Fruit fly (Drosophila melanogaster) whole organism, prepupa: ENCODE measurements around the gene ppk16.

ENCODE experiments used
- Blimp-1 ChIP-seq: fragments of 200-800 bp; sonication (Bioruptor generic); optimal IDR thresholded peaks from 3 replicates; lab custom pipeline; 2017; ENCODE audit warnings: missing biosample characterization, missing genetic modification characterization, mild to moderate bottlenecking, moderate library complexity, missing genetic modification reagents
- CG10631 ChIP-seq: fragments of 200-800 bp; sonication (Bioruptor generic); optimal IDR thresholded peaks from 2 replicates; lab custom pipeline; 2016; ENCODE audit warnings: missing biosample characterization, missing genetic modification characterization
- CG11294 ChIP-seq: fragments of 200-800 bp; sonication (Bioruptor generic); IDR thresholded peaks from 2 replicates; pipeline ENCODE4 v1.3.6; 2022; ENCODE audit warnings: missing biosample characterization, missing genetic modification characterization
- CG11762 ChIP-seq: fragments of 200-800 bp; sonication (Bioruptor generic); optimal IDR thresholded peaks from 3 replicates; lab custom pipeline; 2016; ENCODE audit warnings: missing biosample characterization, missing genetic modification characterization; ENCODE audit not compliant: insufficient read depth
- CG11902 ChIP-seq: fragments of 200-800 bp; sonication (Bioruptor generic); optimal IDR thresholded peaks from 3 replicates; lab custom pipeline; 2016; ENCODE audit warnings: missing biosample characterization, missing genetic modification characterization
- CG15336 ChIP-seq: fragments of 200-800 bp; sonication (Bioruptor generic); IDR thresholded peaks from 2 replicates; pipeline ENCODE4 v1.3.6; 2022; ENCODE audit warnings: missing biosample characterization, missing genetic modification characterization
- CG1621 ChIP-seq: fragments of 200-800 bp; sonication (Bioruptor generic); optimal IDR thresholded peaks from 3 replicates; lab custom pipeline; 2018; ENCODE audit warnings: missing biosample characterization, mild to moderate bottlenecking, missing genetic modification characterization
- CG3032 ChIP-seq: fragments of 200-800 bp; optimal IDR thresholded peaks from 2 replicates; lab custom pipeline; 2019; ENCODE audit warnings: missing biosample characterization, mild to moderate bottlenecking, missing genetic modification characterization, moderate library complexity
- CG31627 ChIP-seq: fragments of 200-800 bp; sonication (Bioruptor generic); optimal IDR thresholded peaks from 3 replicates; lab custom pipeline; 2016; ENCODE audit warnings: missing biosample characterization, missing genetic modification characterization
- CG32006 ChIP-seq: fragments of 200-800 bp; sonication (Bioruptor generic); optimal IDR thresholded peaks from 3 replicates; lab custom pipeline; 2017; ENCODE audit warnings: missing biosample characterization, mild to moderate bottlenecking, missing genetic modification characterization
- CG3919 ChIP-seq: fragments of 200-800 bp; sonication (Bioruptor generic); optimal IDR thresholded peaks from 3 replicates; lab custom pipeline; 2016; ENCODE audit warnings: missing biosample characterization, missing genetic modification characterization
- CG4318 ChIP-seq: fragments of 200-800 bp; sonication (Bioruptor generic); optimal IDR thresholded peaks from 3 replicates; lab custom pipeline; 2017; ENCODE audit warnings: missing biosample characterization, mild to moderate bottlenecking, missing genetic modification characterization
- CG6276 ChIP-seq: fragments of 200-800 bp; sonication (Bioruptor generic); optimal IDR thresholded peaks from 2 replicates; lab custom pipeline; 2017; ENCODE audit warnings: missing biosample characterization, mild to moderate bottlenecking, missing genetic modification characterization
- CG6792 ChIP-seq: fragments of 200-800 bp; sonication (Bioruptor generic); optimal IDR thresholded peaks from 3 replicates; lab custom pipeline; 2016; ENCODE audit warnings: missing biosample characterization, missing genetic modification characterization
- CG6808 ChIP-seq: fragments of 200-800 bp; sonication (Bioruptor generic); optimal IDR thresholded peaks from 3 replicates; lab custom pipeline; 2017; ENCODE audit warnings: missing biosample characterization, missing genetic modification characterization, mild to moderate bottlenecking, moderate library complexity, missing genetic modification reagents
- CG7368 ChIP-seq: fragments of 200-800 bp; sonication (Bioruptor generic); optimal IDR thresholded peaks from 3 replicates; lab custom pipeline; 2016; ENCODE audit warnings: missing biosample characterization, missing genetic modification characterization
- CG8119 ChIP-seq: fragments of 200-800 bp; sonication (Bioruptor generic); IDR thresholded peaks from 3 replicates; pipeline ENCODE4 v1.3.6; 2022; ENCODE audit warnings: missing biosample characterization, missing genetic modification characterization
- CG8319 ChIP-seq: fragments of 200-800 bp; sonication (Bioruptor generic); optimal IDR thresholded peaks from 3 replicates; lab custom pipeline; 2016; ENCODE audit warnings: missing biosample characterization, missing genetic modification characterization
- CG8632 ChIP-seq: fragments of 200-800 bp; sonication (Bioruptor generic); optimal IDR thresholded peaks from 3 replicates; lab custom pipeline; 2016; ENCODE audit warnings: missing biosample characterization, missing genetic modification characterization
- CG9139 ChIP-seq: fragments of 200-800 bp; sonication (Bioruptor generic); optimal IDR thresholded peaks from 3 replicates; lab custom pipeline; 2017; ENCODE audit warnings: missing biosample characterization, mild to moderate bottlenecking, missing genetic modification characterization
- Eip75B ChIP-seq: fragments of 200-800 bp; sonication (Bioruptor generic); optimal IDR thresholded peaks from 3 replicates; lab custom pipeline; 2016; ENCODE audit warnings: missing biosample characterization, missing genetic modification characterization
- Eip78C ChIP-seq: fragments of 200-800 bp; sonication (Bioruptor generic); peaks from one replicate; lab custom pipeline; 2016; ENCODE audit warnings: missing biosample characterization, missing genetic modification characterization
- Eip93F ChIP-seq: fragments of 200-800 bp; sonication (Bioruptor generic); optimal IDR thresholded peaks from 2 replicates; lab custom pipeline; 2016; ENCODE audit warnings: missing biosample characterization, mild to moderate bottlenecking, missing genetic modification characterization
- Ets21C ChIP-seq: fragments of 200-800 bp; sonication (Bioruptor generic); optimal IDR thresholded peaks from 3 replicates; lab custom pipeline; 2016; ENCODE audit warnings: missing biosample characterization, missing genetic modification characterization
- Ets96B ChIP-seq: fragments of 200-800 bp; optimal IDR thresholded peaks from 2 replicates; lab custom pipeline; 2019; ENCODE audit warnings: missing biosample characterization, mild to moderate bottlenecking, missing genetic modification characterization, moderate library complexity
- Gug ChIP-seq: fragments of 200-800 bp; sonication (Bioruptor generic); IDR thresholded peaks from 2 replicates; pipeline ENCODE4 v1.3.6; 2022; ENCODE audit warnings: missing biosample characterization, missing genetic modification characterization
- Hr38 ChIP-seq: sonication (Bioruptor generic); optimal IDR thresholded peaks from 2 replicates; lab custom pipeline; 2016; ENCODE audit warnings: missing biosample characterization, missing genetic modification characterization
- Hr39 ChIP-seq: fragments of 200-800 bp; sonication (Bioruptor generic); optimal IDR thresholded peaks from 2 replicates; lab custom pipeline; 2016; ENCODE audit warnings: missing biosample characterization, missing genetic modification characterization
- Lpt ChIP-seq: fragments of 200-800 bp; sonication (Bioruptor generic); optimal IDR thresholded peaks from 3 replicates; lab custom pipeline; 2016; ENCODE audit warnings: missing biosample characterization, missing genetic modification characterization
- Met ChIP-seq: fragments of 200-800 bp; sonication (Bioruptor generic); optimal IDR thresholded peaks from 3 replicates; lab custom pipeline; 2016; ENCODE audit warnings: missing biosample characterization, missing genetic modification characterization
- OdsH ChIP-seq: fragments of 200-800 bp; sonication (Bioruptor generic); optimal IDR thresholded peaks from 3 replicates; lab custom pipeline; 2016; ENCODE audit warnings: missing biosample characterization, missing genetic modification characterization
- Sox102F ChIP-seq: fragments of 200-800 bp; sonication (Bioruptor generic); optimal IDR thresholded peaks from 2 replicates; lab custom pipeline; 2016; ENCODE audit warnings: missing biosample characterization, mild to moderate bottlenecking, missing genetic modification characterization
- Sox14 ChIP-seq: fragments of 200-800 bp; sonication (Bioruptor generic); optimal IDR thresholded peaks from 3 replicates; lab custom pipeline; 2016; ENCODE audit warnings: missing biosample characterization, missing genetic modification characterization
- achi ChIP-seq: fragments of 200-800 bp; sonication (Bioruptor generic); optimal IDR thresholded peaks from 3 replicates; lab custom pipeline; 2016; ENCODE audit warnings: missing biosample characterization, missing genetic modification characterization
- acj6 ChIP-seq: fragments of 200-800 bp; sonication (Bioruptor generic); optimal IDR thresholded peaks from 3 replicates; lab custom pipeline; 2016; ENCODE audit warnings: missing biosample characterization, missing genetic modification characterization
- cyc ChIP-seq: fragments of 200-800 bp; sonication (Bioruptor generic); optimal IDR thresholded peaks from 3 replicates; lab custom pipeline; 2016; ENCODE audit warnings: missing biosample characterization, missing genetic modification characterization
- dac ChIP-seq: fragments of 200-800 bp; sonication (Bioruptor generic); optimal IDR thresholded peaks from 2 replicates; lab custom pipeline; 2017; ENCODE audit warnings: missing biosample characterization, mild to moderate bottlenecking, missing genetic modification characterization
- dsx ChIP-seq: fragments of 200-800 bp; optimal IDR thresholded peaks from 3 replicates; lab custom pipeline; 2019; ENCODE audit warnings: missing biosample characterization, mild to moderate bottlenecking, missing genetic modification characterization, moderate library complexity; ENCODE audit not compliant: poor library complexity, severe bottlenecking
- eg ChIP-seq: fragments of 200-800 bp; sonication (Bioruptor generic); IDR thresholded peaks from 3 replicates; pipeline ENCODE4 v1.3.6; 2022; ENCODE audit warnings: missing biosample characterization, missing genetic modification characterization
- fd59A ChIP-seq: fragments of 200-800 bp; sonication (Bioruptor generic); optimal IDR thresholded peaks from 2 replicates; lab custom pipeline; 2017; ENCODE audit warnings: missing biosample characterization, mild to moderate bottlenecking, missing genetic modification characterization, missing genetic modification reagents
- fd85E ChIP-seq: fragments of 200-800 bp; sonication (Bioruptor generic); optimal IDR thresholded peaks from 3 replicates; lab custom pipeline; 2016; ENCODE audit warnings: missing biosample characterization, missing genetic modification characterization
- fkh ChIP-seq: fragments of 200-800 bp; sonication (Bioruptor generic); optimal IDR thresholded peaks from 3 replicates; lab custom pipeline; 2017; ENCODE audit warnings: missing biosample characterization, mild to moderate bottlenecking, missing genetic modification characterization, moderate library complexity
- net ChIP-seq: fragments of 200-800 bp; sonication (Bioruptor generic); optimal IDR thresholded peaks from 3 replicates; lab custom pipeline; 2016; ENCODE audit warnings: missing biosample characterization, missing genetic modification characterization
- pdm3 ChIP-seq: fragments of 200-800 bp; sonication (Bioruptor generic); optimal IDR thresholded peaks from 3 replicates; lab custom pipeline; 2016; ENCODE audit warnings: missing biosample characterization, missing genetic modification characterization
- salr ChIP-seq, 2 experiments: fragments of 200-800 bp; sonication (Bioruptor generic); optimal IDR thresholded peaks; 3 replicates each; lab custom pipeline; 2016 to 2018; ENCODE audit warnings: missing biosample characterization in 2 of 2, missing genetic modification characterization in 2 of 2, mild to moderate bottlenecking in 1 of 2
- spab ChIP-seq: fragments of 200-800 bp; sonication (Bioruptor generic); optimal IDR thresholded peaks from 2 replicates; lab custom pipeline; 2017; ENCODE audit warnings: missing biosample characterization, mild to moderate bottlenecking, missing genetic modification characterization, missing genetic modification reagents
- svp ChIP-seq: fragments of 200-800 bp; sonication (Bioruptor generic); peaks from one replicate; lab custom pipeline; 2016; ENCODE audit warnings: missing biosample characterization, missing genetic modification characterization
- topi ChIP-seq: fragments of 200-800 bp; sonication (Bioruptor generic); optimal IDR thresholded peaks from 3 replicates; lab custom pipeline; 2016; ENCODE audit warnings: missing biosample characterization, missing genetic modification characterization
- vri ChIP-seq: fragments of 200-800 bp; sonication (Bioruptor generic); optimal IDR thresholded peaks from 3 replicates; lab custom pipeline; 2016; ENCODE audit warnings: missing biosample characterization, mild to moderate bottlenecking, missing genetic modification characterization

The ppk16 gene

DNA sequence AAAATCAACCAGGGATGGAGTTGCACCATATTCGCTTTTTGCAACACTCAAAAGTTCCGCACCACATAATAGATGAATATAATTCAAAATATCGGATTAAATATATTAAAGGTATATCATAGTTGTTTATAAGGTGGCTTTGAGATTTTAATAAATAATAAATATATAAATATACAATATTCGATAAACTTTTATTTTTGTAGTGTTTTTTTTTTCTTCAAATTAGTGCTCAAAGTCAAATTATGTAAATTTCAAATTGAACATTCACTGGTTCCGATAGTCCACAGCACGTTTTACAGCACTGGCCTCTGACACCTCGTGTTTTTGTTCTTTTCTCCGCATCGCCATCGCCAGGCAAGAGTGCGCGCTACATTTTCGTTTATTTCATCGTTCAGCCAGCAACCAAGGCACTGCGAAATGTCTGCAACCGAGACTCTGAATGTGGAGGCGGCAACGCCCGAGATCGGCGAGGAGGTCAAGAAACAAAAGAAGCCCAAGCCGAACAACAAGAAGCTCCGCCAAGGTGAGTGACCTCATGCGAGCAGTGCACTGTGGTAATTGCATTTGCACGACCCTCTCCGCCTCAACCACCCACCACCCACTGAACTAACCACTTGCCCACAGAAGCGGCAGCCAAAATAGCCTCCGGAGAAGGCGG lies 11.5 kb downstream of the ppk16 start, which contains the start of the genes Taf11 and und (continued):
- TF ChIP-seq vri (GFP tag; lab: Kevin White, UChicago) (no peak), eg (GFP tag; lab: Robert Waterston, UW) (no peak), CG7368 (GFP tag; lab: Kevin White, UChicago) (no peak), CG3032 (no peak)

DNA sequence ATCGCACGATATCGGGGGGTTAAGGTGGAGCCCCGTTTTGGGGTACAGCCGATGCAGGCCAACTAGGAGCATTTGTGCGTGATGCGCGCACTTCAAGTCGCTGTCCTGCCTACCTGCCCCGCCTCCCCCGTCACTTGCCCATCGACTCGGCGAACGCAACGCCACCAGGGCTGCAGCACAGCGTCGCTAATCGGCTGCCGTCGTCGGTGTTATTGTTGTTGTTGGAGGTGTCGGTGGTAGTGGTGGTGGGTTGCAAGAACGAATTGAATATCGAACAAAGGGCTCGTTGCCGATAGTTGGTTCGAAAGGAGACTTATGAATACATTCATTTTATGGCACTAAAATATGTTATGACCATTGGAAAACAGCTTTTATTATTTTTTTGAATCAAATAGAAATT lies 16.0 kb downstream of the ppk16 start:
- TF ChIP-seq CG10631: peak; percentile 62
- TF ChIP-seq CG8632 (GFP tag; lab: Kevin White, UChicago): no peak
- peak; percentile 48 for TF ChIP-seq CG3032
- no peak for TF ChIP-seq dac (GFP tag; lab: Kevin White, UChicago)
- TF ChIP-seq Eip78C (GFP tag; lab: Kevin White, UChicago): no peak
- TF ChIP-seq Hr39 (GFP tag; lab: Kevin White, UChicago): peak; percentile 48
- TF ChIP-seq net: peak; percentile 48
- TF ChIP-seq CG32006 (GFP tag; lab: Kevin White, UChicago): peak; percentile 49
- TF ChIP-seq pdm3 (GFP tag; lab: Kevin White, UChicago): no peak
- TF ChIP-seq CG6276 (GFP tag; lab: Kevin White, UChicago): no peak
- TF ChIP-seq Ets96B (tag; lab: Kevin White, UChicago): peak; percentile 2
- TF ChIP-seq CG31627 (GFP tag; lab: Kevin White, UChicago): peak; percentile 54
- peak; percentile 58 for TF ChIP-seq CG1621
- TF ChIP-seq fd59A: no peak
- no peak for TF ChIP-seq Hr38
- TF ChIP-seq fd85E: no peak
- no peak for TF ChIP-seq OdsH (GFP tag; lab: Kevin White, UChicago)
- no peak for TF ChIP-seq Blimp-1 (GFP tag; lab: Kevin White, UChicago)
- peak; percentile 40 for TF ChIP-seq Gug (GFP tag; lab: Robert Waterston, UW)
- no peak for TF ChIP-seq salr (GFP tag; optimal IDR thresholded peaks at IDR 0.05; lab: Kevin White, UChicago)
- peak; percentile 16; the same call in 1 of the 2 replicates for TF ChIP-seq CG15336
- no peak for TF ChIP-seq vri (GFP tag; lab: Kevin White, UChicago)
- TF ChIP-seq CG11902: no peak
- TF ChIP-seq dsx (GFP tag; lab: Kevin White, UChicago): peak; percentile 21
- no peak for TF ChIP-seq Met (GFP tag; lab: Kevin White, UChicago)
- peak; percentile 72 for TF ChIP-seq svp (GFP tag; lab: Kevin White, UChicago)
- TF ChIP-seq CG11294 (GFP tag; lab: Robert Waterston, UW): 0 out of 2 replicates have a peak, but pooled peaks have one; percentile 10
- peak; percentile 40 for TF ChIP-seq topi
- no peak for TF ChIP-seq fkh (GFP tag; lab: Kevin White, UChicago)
- TF ChIP-seq CG9139: no peak
- no peak for TF ChIP-seq CG8319
- no peak for TF ChIP-seq CG8119 (GFP tag; lab: Robert Waterston, UW)
- TF ChIP-seq cyc (GFP tag; lab: Kevin White, UChicago): peak; percentile 14
- no peak for TF ChIP-seq Lpt (GFP tag; lab: Kevin White, UChicago)
- no peak for TF ChIP-seq Eip93F (GFP tag; lab: Kevin White, UChicago)
- TF ChIP-seq Eip75B (GFP tag; lab: Kevin White, UChicago): no peak
- TF ChIP-seq CG6808 (GFP tag; lab: Kevin White, UChicago): no peak
- TF ChIP-seq Sox14 (GFP tag; lab: Kevin White, UChicago): peak; percentile 81
- no peak for TF ChIP-seq CG11762
- peak; percentile 62; the same call in 2 of the 3 replicates for TF ChIP-seq eg (GFP tag; lab: Robert Waterston, UW)
- peak; percentile 25 for TF ChIP-seq acj6
- TF ChIP-seq achi: peak; percentile 34
- no peak for TF ChIP-seq spab (GFP tag; lab: Kevin White, UChicago)
- TF ChIP-seq CG4318 (GFP tag; lab: Kevin White, UChicago): no peak
- peak; percentile 34 for TF ChIP-seq Ets21C (GFP tag; lab: Kevin White, UChicago)
- TF ChIP-seq Sox102F (GFP tag; lab: Kevin White, UChicago): no peak
- TF ChIP-seq CG3919: no peak
- no peak for TF ChIP-seq CG7368 (GFP tag; lab: Kevin White, UChicago)
- peak; percentile 36 for TF ChIP-seq CG6792
